Fruit fly (Drosophila melanogaster) whole organism, embryonic: Measurements from ENCODE around the gene fend.

ENCODE experiments used
- Antp ChIP-seq: fragments of 200-800 bp; sonication (Bioruptor generic); optimal IDR thresholded peaks from 3 replicates; lab custom pipeline; 2016; ENCODE audit warnings: missing biosample characterization, missing genetic modification characterization
- Blimp-1 ChIP-seq: fragments of 200-800 bp; sonication (Bioruptor generic); optimal IDR thresholded peaks from 3 replicates; lab custom pipeline; 2018; ENCODE audit warnings: missing biosample characterization, missing genetic modification characterization, mild to moderate bottlenecking, moderate library complexity, missing genetic modification reagents
- CG10147 ChIP-seq: fragments of 200-800 bp; sonication (Bioruptor generic); optimal IDR thresholded peaks from 2 replicates; lab custom pipeline; 2019; ENCODE audit warnings: missing biosample characterization, mild to moderate bottlenecking, missing genetic modification characterization, moderate library complexity
- CG10979 ChIP-seq: fragments of 200-800 bp; sonication (Bioruptor generic); optimal IDR thresholded peaks from 2 replicates; lab custom pipeline; 2018; ENCODE audit warnings: missing biosample characterization, mild to moderate bottlenecking, missing genetic modification characterization, moderate library complexity
- CG11085 ChIP-seq: fragments of 200-800 bp; sonication (Bioruptor generic); IDR thresholded peaks from 2 replicates; pipeline ENCODE4 v1.3.6; 2022; ENCODE audit warnings: missing biosample characterization, missing genetic modification characterization
- CG11696 ChIP-seq: fragments of 200-800 bp; sonication (Bioruptor generic); IDR thresholded peaks from 2 replicates; pipeline ENCODE4 v1.3.6; 2022; ENCODE audit warnings: missing biosample characterization, missing genetic modification characterization
- CG12236 ChIP-seq: fragments of 200-800 bp; sonication (Bioruptor generic); optimal IDR thresholded peaks from 2 replicates; lab custom pipeline; 2016; ENCODE audit warnings: missing biosample characterization, missing genetic modification characterization
- CG1233 ChIP-seq: fragments of 200-800 bp; sonication (Bioruptor generic); optimal IDR thresholded peaks from 4 replicates; lab custom pipeline; 2018; ENCODE audit warnings: missing biosample characterization, mild to moderate bottlenecking, missing genetic modification characterization
- CG12659 ChIP-seq: fragments of 200-800 bp; sonication (Bioruptor generic); optimal IDR thresholded peaks from 3 replicates; lab custom pipeline; 2017; ENCODE audit warnings: mild to moderate bottlenecking, missing biosample characterization, missing genetic modification reagents, missing genetic modification characterization
- CG16815 ChIP-seq: fragments of 200-800 bp; sonication (Bioruptor generic); optimal IDR thresholded peaks from 3 replicates; lab custom pipeline; 2017; ENCODE audit warnings: missing biosample characterization, mild to moderate bottlenecking, missing genetic modification characterization
- CG17328 ChIP-seq: fragments of 200-800 bp; sonication (Bioruptor generic); IDR thresholded peaks from 2 replicates; pipeline ENCODE4 v1.3.6; 2022; ENCODE audit warnings: missing biosample characterization, missing genetic modification characterization
- CG17361 ChIP-seq: fragments of 200-800 bp; sonication (Bioruptor generic); IDR thresholded peaks from 3 replicates; pipeline ENCODE4 v1.3.6; 2022; ENCODE audit warnings: missing biosample characterization, missing genetic modification characterization
- CG33557 ChIP-seq: fragments of 200-800 bp; sonication (Bioruptor generic); optimal IDR thresholded peaks from 2 replicates; lab custom pipeline; 2019; ENCODE audit warnings: missing biosample characterization, mild to moderate bottlenecking, missing genetic modification characterization, moderate library complexity
- CG3847 ChIP-seq: fragments of 200-800 bp; sonication (Bioruptor generic); IDR thresholded peaks from 2 replicates; pipeline ENCODE4 v1.3.6; 2022; ENCODE audit warnings: missing biosample characterization, missing genetic modification characterization
- CG4424 ChIP-seq: fragments of 200-800 bp; sonication (Bioruptor generic); optimal IDR thresholded peaks from 3 replicates; lab custom pipeline; 2016; ENCODE audit warnings: missing biosample characterization, missing genetic modification characterization
- CG6254 ChIP-seq: fragments of 200-800 bp; sonication (Bioruptor generic); optimal IDR thresholded peaks from 3 replicates; lab custom pipeline; 2017; ENCODE audit warnings: mild to moderate bottlenecking, missing biosample characterization, missing genetic modification reagents, missing genetic modification characterization
- CG6272 ChIP-seq: fragments of 200-800 bp; sonication (Bioruptor generic); IDR thresholded peaks from 2 replicates; pipeline ENCODE4 v1.3.6; 2022; ENCODE audit warnings: missing biosample characterization, missing genetic modification characterization
- CG7372 ChIP-seq: fragments of 200-800 bp; sonication (Bioruptor generic); IDR thresholded peaks from 2 replicates; pipeline ENCODE4 v1.3.6; 2022; ENCODE audit warnings: missing biosample characterization, missing genetic modification characterization
- CG7745 ChIP-seq: fragments of 200-800 bp; sonication (Bioruptor generic); optimal IDR thresholded peaks from 2 replicates; lab custom pipeline; 2018; ENCODE audit warnings: missing biosample characterization, mild to moderate bottlenecking, missing genetic modification characterization, moderate library complexity
- CG9609 ChIP-seq: fragments of 200-800 bp; sonication (Bioruptor generic); optimal IDR thresholded peaks from 3 replicates; lab custom pipeline; 2016; ENCODE audit warnings: missing biosample characterization, missing genetic modification characterization
- CHES-1-like ChIP-seq: fragments of 200-800 bp; sonication (Bioruptor generic); optimal IDR thresholded peaks from 2 replicates; lab custom pipeline; 2016; ENCODE audit warnings: missing biosample characterization, missing genetic modification characterization
- Dad ChIP-seq: fragments of 200-800 bp; sonication (Bioruptor generic); optimal IDR thresholded peaks from 3 replicates; lab custom pipeline; 2016; ENCODE audit warnings: missing biosample characterization, missing genetic modification characterization
- Dek ChIP-seq: fragments of 200-800 bp; sonication (Bioruptor generic); optimal IDR thresholded peaks from 3 replicates; lab custom pipeline; 2019; ENCODE audit warnings: missing biosample characterization, mild to moderate bottlenecking, missing genetic modification characterization, moderate library complexity
- HLH54F ChIP-seq: fragments of 200-800 bp; sonication (Bioruptor generic); optimal IDR thresholded peaks from 3 replicates; lab custom pipeline; 2016; ENCODE audit warnings: missing biosample characterization, missing genetic modification characterization
- HLHmδ ChIP-seq: fragments of 200-800 bp; sonication (Bioruptor generic); optimal IDR thresholded peaks from 2 replicates; lab custom pipeline; 2018; ENCODE audit warnings: missing biosample characterization, mild to moderate bottlenecking, missing genetic modification characterization, moderate library complexity
- Hr39 ChIP-seq: fragments of >200 bp; optimal IDR thresholded peaks from 2 replicates; lab custom pipeline; 2017
- Hsf ChIP-seq: fragments of 200-800 bp; sonication (Bioruptor generic); optimal IDR thresholded peaks from 3 replicates; lab custom pipeline; 2016; ENCODE audit warnings: missing biosample characterization, missing genetic modification characterization
- Jarid2 ChIP-seq: fragments of 200-800 bp; sonication (Bioruptor generic); optimal IDR thresholded peaks from 3 replicates; lab custom pipeline; 2017; ENCODE audit warnings: mild to moderate bottlenecking, missing biosample characterization, missing genetic modification reagents, missing genetic modification characterization
- Lhr ChIP-seq: fragments of 200-800 bp; sonication (Bioruptor generic); optimal IDR thresholded peaks from 3 replicates; lab custom pipeline; 2017; ENCODE audit warnings: mild to moderate bottlenecking, missing biosample characterization, missing genetic modification reagents, missing genetic modification characterization
- Sin3A ChIP-seq: fragments of >200 bp; optimal IDR thresholded peaks from 2 replicates; lab custom pipeline; 2018
- Sox100B ChIP-seq: fragments of 200-800 bp; sonication (Bioruptor generic); optimal IDR thresholded peaks from 3 replicates; lab custom pipeline; 2018; ENCODE audit warnings: missing biosample characterization, mild to moderate bottlenecking, missing genetic modification characterization
- TFAM ChIP-seq: fragments of 200-800 bp; sonication (Bioruptor generic); optimal IDR thresholded peaks from 2 replicates; lab custom pipeline; 2017; ENCODE audit warnings: missing biosample characterization, missing genetic modification characterization, inconsistent platforms
- Vsx1 ChIP-seq: fragments of 200-800 bp; sonication (Bioruptor generic); optimal IDR thresholded peaks from 2 replicates; lab custom pipeline; 2017; ENCODE audit warnings: missing biosample characterization, mild to moderate bottlenecking, missing genetic modification characterization, missing genetic modification reagents
- ato ChIP-seq: fragments of 200-800 bp; sonication (Bioruptor generic); IDR thresholded peaks from 2 replicates; pipeline ENCODE4 v1.3.6; 2022; ENCODE audit warnings: missing biosample characterization, missing genetic modification characterization; ENCODE audit not compliant: partially characterized antibody
- bigmax ChIP-seq: fragments of 200-800 bp; sonication (Bioruptor generic); optimal IDR thresholded peaks from 2 replicates; lab custom pipeline; 2018; ENCODE audit warnings: missing biosample characterization, mild to moderate bottlenecking, missing genetic modification characterization
- corto ChIP-seq: fragments of 200-800 bp; sonication (Bioruptor generic); optimal IDR thresholded peaks from 2 replicates; lab custom pipeline; 2016; ENCODE audit warnings: missing biosample characterization, mild to moderate bottlenecking, missing genetic modification characterization, moderate library complexity
- crc ChIP-seq: fragments of 200-800 bp; sonication (Bioruptor generic); optimal IDR thresholded peaks from 2 replicates; lab custom pipeline; 2016; ENCODE audit warnings: missing biosample characterization, missing genetic modification characterization
- ftz-f1 ChIP-seq: fragments of 200-800 bp; sonication (Bioruptor generic); optimal IDR thresholded peaks from 2 replicates; lab custom pipeline; 2016; ENCODE audit warnings: missing biosample characterization, missing genetic modification characterization
- her ChIP-seq: fragments of 200-800 bp; sonication (Bioruptor generic); optimal IDR thresholded peaks from 2 replicates; lab custom pipeline; 2016; ENCODE audit warnings: missing biosample characterization, missing genetic modification characterization
- jigr1 ChIP-seq: fragments of 200-800 bp; sonication (Bioruptor generic); IDR thresholded peaks from 3 replicates; pipeline ENCODE4 v1.3.6; 2022; ENCODE audit warnings: missing biosample characterization, missing genetic modification characterization
- klu ChIP-seq: fragments of 200-800 bp; sonication (Bioruptor generic); IDR thresholded peaks from 2 replicates; pipeline ENCODE4 v1.3.6; 2022; ENCODE audit warnings: missing biosample characterization, missing genetic modification characterization
- nerfin-1 ChIP-seq: fragments of 200-800 bp; sonication (Bioruptor generic); optimal IDR thresholded peaks from 3 replicates; lab custom pipeline; 2019; ENCODE audit warnings: missing biosample characterization, mild to moderate bottlenecking, missing genetic modification characterization, moderate library complexity
- psq ChIP-seq: fragments of 200-800 bp; sonication (Bioruptor generic); optimal IDR thresholded peaks from 2 replicates; lab custom pipeline; 2017; ENCODE audit warnings: missing biosample characterization, missing genetic modification characterization
- pzg ChIP-seq: fragments of 200-800 bp; sonication (Bioruptor generic); optimal IDR thresholded peaks from 3 replicates; lab custom pipeline; 2018; ENCODE audit warnings: missing biosample characterization, mild to moderate bottlenecking, missing genetic modification characterization, moderate library complexity
- stwl ChIP-seq: fragments of 200-800 bp; sonication (Bioruptor generic); optimal IDR thresholded peaks from 3 replicates; lab custom pipeline; 2018; ENCODE audit warnings: missing biosample characterization, mild to moderate bottlenecking, missing genetic modification characterization, moderate library complexity
- unpg ChIP-seq: fragments of 200-800 bp; sonication (Bioruptor generic); optimal IDR thresholded peaks from 3 replicates; lab custom pipeline; 2018; ENCODE audit warnings: missing biosample characterization, mild to moderate bottlenecking, missing genetic modification characterization, moderate library complexity
- yki ChIP-seq: fragments of >200 bp; optimal IDR thresholded peaks from 3 replicates; lab custom pipeline; 2018
- zen ChIP-seq: fragments of 200-800 bp; sonication (Bioruptor generic); optimal IDR thresholded peaks from 3 replicates; lab custom pipeline; 2018; ENCODE audit warnings: missing biosample characterization, mild to moderate bottlenecking, missing genetic modification characterization, moderate library complexity
- zf30C ChIP-seq: fragments of 200-800 bp; sonication (Bioruptor generic); optimal IDR thresholded peaks from 3 replicates; lab custom pipeline; 2018; ENCODE audit warnings: missing biosample characterization, mild to moderate bottlenecking, missing genetic modification characterization

The fend gene

DNA sequence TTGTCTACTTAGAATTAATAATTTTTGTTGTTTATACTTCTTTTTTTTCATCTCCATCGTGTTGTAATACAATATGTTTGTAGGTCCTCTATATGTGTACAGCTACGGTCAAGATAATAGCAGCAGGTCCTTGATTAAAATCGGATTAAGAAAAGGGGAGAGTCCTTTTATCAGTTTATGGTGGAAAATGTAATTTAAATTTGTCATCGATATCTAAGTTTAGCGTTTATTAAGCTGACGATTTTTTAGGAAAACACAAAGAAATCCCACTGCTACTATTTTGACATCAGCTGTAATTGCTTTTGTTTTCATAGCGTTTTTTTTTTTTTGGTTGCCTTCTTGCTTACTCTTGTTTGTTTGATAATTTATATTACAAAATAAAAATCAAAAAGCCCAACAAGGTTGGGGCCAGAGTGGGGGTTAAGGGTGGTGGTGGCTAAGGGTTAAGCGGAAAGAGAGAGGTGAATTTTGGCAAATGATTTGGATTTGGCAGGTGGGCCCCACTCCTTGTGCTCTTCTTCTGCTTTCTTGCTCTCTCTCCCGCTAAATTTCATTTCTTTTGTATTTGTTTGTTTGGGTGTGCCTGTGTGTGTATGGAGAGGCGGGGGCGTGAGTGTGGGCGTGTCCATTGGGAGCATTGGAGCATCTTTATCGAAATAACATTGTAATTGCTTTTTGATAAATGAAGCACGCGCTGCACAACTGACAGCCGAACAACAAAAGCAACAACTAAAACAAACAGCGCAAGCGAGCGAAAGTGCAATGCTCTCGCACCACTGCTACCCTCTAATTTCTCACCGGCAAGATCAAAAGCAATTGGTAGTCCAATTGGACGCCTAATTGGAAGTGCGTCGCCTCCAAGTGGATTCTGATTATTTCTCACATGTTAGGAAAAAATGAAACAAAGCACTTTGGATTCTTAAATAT lies 13.8 kb downstream of the fend start (continued):
- TF ChIP-seq psq (GFP tag; lab: Kevin White, UChicago) (no peak), Sox100B (peak; percentile 26), CG12236 (no peak), CG33557 (GFP tag; lab: Kevin White, UChicago) (no peak), pzg (GFP tag; lab: Kevin White, UChicago) (no peak), CG6254 (peak; percentile 19), Blimp-1 (GFP tag; lab: Kevin White, UChicago) (peak; percentile 60), CG10979 (tag; lab: Kevin White, UChicago) (peak; percentile 55), CG11085 (GFP tag; lab: Robert Waterston, UW) (no peak), Antp (GFP tag; lab: Kevin White, UChicago) (no peak), TFAM (GFP tag; lab: Kevin White, UChicago) (no peak), CHES-1-like (GFP tag; lab: Kevin White, UChicago) (no peak), Jarid2 (GFP tag; lab: Kevin White, UChicago) (no peak), CG7745 (no peak), bigmax (GFP tag; lab: Kevin White, UChicago) (no peak), CG17361 (GFP tag; lab: Robert Waterston, UW) (peak; percentile 23; the same call in 1 of the 3 replicates), Hsf (peak; percentile 33), nerfin-1 (peak; percentile 6), zen (tag; lab: Kevin White, UChicago) (peak; percentile 8), CG6272 (GFP tag; lab: Robert Waterston, UW) (no peak), CG1233 (GFP tag; lab: Kevin White, UChicago) (peak; percentile 36), ftz-f1 (no peak), ato (GFP tag; lab: Robert Waterston, UW) (no peak), Dad (GFP tag; lab: Kevin White, UChicago) (no peak), unpg (GFP tag; lab: Kevin White, UChicago) (peak; percentile 52), CG12659 (GFP tag; lab: Kevin White, UChicago) (peak; percentile 9), CG11696 (GFP tag; lab: Robert Waterston, UW) (peak; percentile 87), zf30C (no peak), CG10147 (GFP tag; lab: Kevin White, UChicago) (peak; percentile 15), Dek (tag; lab: Kevin White, UChicago) (no peak), CG17328 (GFP tag; lab: Robert Waterston, UW) (peak; percentile 26; the same call in 1 of the 2 replicates), CG7372 (GFP tag; lab: Robert Waterston, UW) (0 out of 2 replicates have a peak, but pooled peaks have one; percentile 12), yki (no peak), CG3847 (GFP tag; lab: Robert Waterston, UW) (no peak), her (no peak), stwl (tag; lab: Kevin White, UChicago) (no peak), CG9609 (GFP tag; lab: Kevin White, UChicago) (no peak), Vsx1 (no peak), HLH54F (no peak), HLHmδ (no peak), Lhr (no peak), CG16815 (GFP tag; lab: Kevin White, UChicago) (no peak), CG4424 (peak; percentile 21), crc (GFP tag; lab: Kevin White, UChicago) (no peak), Hr39 (lab: Kevin White, UChicago) (no peak), corto (no peak), klu (GFP tag; lab: Robert Waterston, UW) (no peak), Sin3A (lab: Kevin White, UChicago) (no peak), jigr1 (GFP tag; lab: Robert Waterston, UW) (no peak)
